Worm (Caenorhabditis elegans) whole organism, late embryonic: ENCODE data around the gene C17H11.1.

Experiments used
- K02D7.2 ChIP-seq: sonication (generic microtip); optimal IDR thresholded peaks from 2 replicates; lab custom pipeline; 2017; ENCODE audit warnings: mild to moderate bottlenecking, missing genetic modification characterization, missing compliant biosample characterization
- che-1 ChIP-seq: sonication (generic microtip); optimal IDR thresholded peaks from 2 replicates; lab custom pipeline; 2016; ENCODE audit warnings: mild to moderate bottlenecking, missing genetic modification characterization, missing compliant biosample characterization
- eyg-1 ChIP-seq: sonication (generic microtip); optimal IDR thresholded peaks from 2 replicates; lab custom pipeline; 2016; ENCODE audit warnings: missing genotype, missing genetic modification characterization, missing compliant biosample characterization
- hlh-30 ChIP-seq: sonication (generic microtip); optimal IDR thresholded peaks from 2 replicates; lab custom pipeline; 2017; ENCODE audit warnings: antibody characterized with exemption, missing genetic modification characterization, missing compliant biosample characterization; ENCODE audit not compliant: insufficient read depth
- mec-3 ChIP-seq: sonication (generic microtip); optimal IDR thresholded peaks from 2 replicates; lab custom pipeline; 2016; ENCODE audit warnings: borderline replicate concordance, missing genetic modification characterization, missing compliant biosample characterization
- nfya-1 ChIP-seq: sonication (generic microtip); optimal IDR thresholded peaks from 2 replicates; lab custom pipeline; 2017; ENCODE audit warnings: missing genetic modification characterization, mild to moderate bottlenecking, missing compliant biosample characterization, antibody characterized with exemption, moderate library complexity
- pat-9 ChIP-seq: fragments of 200-800 bp; sonication (Bioruptor generic); optimal IDR thresholded peaks from 2 replicates; lab custom pipeline; 2018; ENCODE audit warnings: mild to moderate bottlenecking, missing genetic modification characterization, moderate library complexity, missing compliant biosample characterization
- pha-4 ChIP-seq: fragments of 150-350 bp; optimal IDR thresholded peaks from 2 replicates; lab custom pipeline; 2018; ENCODE audit warnings: missing biosample characterization, missing genetic modification reagents, missing genetic modification characterization
- unc-55 ChIP-seq: sonication (generic microtip); optimal IDR thresholded peaks from 2 replicates; lab custom pipeline; 2017; ENCODE audit warnings: missing biosample characterization, missing genetic modification reagents, missing genetic modification characterization

- TF ChIP-seq pha-4 (tag; lab: Kevin White, UChicago) (no peak), unc-55 (GFP tag; lab: Kevin White, UChicago) (no peak), pat-9 (no peak), che-1 (tag; lab: Kevin White, UChicago) (no peak), K02D7.2 (tag; lab: Kevin White, UChicago) (no peak), eyg-1 (tag; lab: Kevin White, UChicago) (no peak), nfya-1 (tag; lab: Kevin White, UChicago) (no peak), mec-3 (tag; lab: Kevin White, UChicago) (no peak), hlh-30 (tag; lab: Kevin White, UChicago) (no peak)
Observed at ce11 chrX:8185037-8185436, 11.3 kb downstream of the C17H11.1 start, which contains the start of gene C17H11.5.
